Fruit fly (Drosophila melanogaster): Measurements from ENCODE around the gene Elo68beta.

Elo68beta gene

DNA sequence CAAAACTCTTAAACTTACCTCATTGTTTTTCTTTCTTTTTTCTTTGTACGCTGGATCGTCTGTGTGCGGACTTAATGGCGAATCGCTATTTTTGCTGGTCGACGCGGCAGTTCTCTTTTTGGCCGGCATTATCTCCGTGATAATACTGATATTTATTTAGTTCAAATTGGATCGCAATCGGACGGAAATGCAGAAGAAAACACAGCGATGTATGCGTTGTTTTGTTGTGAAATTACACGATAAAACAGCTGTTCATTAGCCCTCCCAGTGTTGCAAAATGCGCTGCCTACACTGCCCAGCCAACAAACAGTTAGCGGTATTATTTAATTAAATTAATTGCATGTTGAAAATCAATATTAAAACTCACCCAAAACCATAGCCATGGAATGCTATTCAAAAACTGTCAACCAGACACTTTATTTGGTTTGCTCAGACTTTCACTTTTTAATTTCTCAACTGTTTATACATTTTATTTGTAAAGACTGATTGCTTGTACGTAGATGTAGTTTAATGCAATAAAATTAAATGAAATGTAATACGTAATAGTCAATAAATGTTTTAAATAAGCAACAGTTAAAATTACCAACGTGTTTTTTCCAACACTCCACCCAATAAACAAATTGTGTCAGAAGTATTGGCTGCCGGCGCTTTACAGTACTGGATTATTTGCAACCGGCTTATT is 3.4 kb downstream of the Elo68beta start, which contains the start of the genes Irbp18 and APP-BP1 (continued):
- TF ChIP-seq CG3407 (GFP tag; optimal IDR thresholded peaks at IDR 0.05) (peak; percentile 84), hkb (optimal IDR thresholded peaks at IDR 0.05) (peak; percentile 50), hkb (GFP tag; IDR thresholded peaks at IDR 0.05) (peak; percentile 88), pita (GFP tag; optimal IDR thresholded peaks at IDR 0.05) (no peak), CG12236 (GFP tag; optimal IDR thresholded peaks at IDR 0.05) (peak; percentile 90), CG6791 (GFP tag; IDR thresholded peaks at IDR 0.05; ENCODE audit: partially characterized antibody) (no peak; the same call in 2 of the 3 replicates), Camta (GFP tag; optimal IDR thresholded peaks at IDR 0.05) (peak; percentile 94), ranshi (GFP tag; IDR thresholded peaks at IDR 0.05) (peak; percentile 87), CG5245 (GFP tag; optimal IDR thresholded peaks at IDR 0.05) (peak; percentile 87), Antp (GFP tag; optimal IDR thresholded peaks at IDR 0.05) (peak; percentile 86), Aef1 (GFP tag; IDR thresholded peaks at IDR 0.05) (peak; percentile 83), ci (GFP tag; IDR thresholded peaks at IDR 0.05) (peak; percentile 84), CG6854 (GFP tag; optimal IDR thresholded peaks at IDR 0.05) (peak; percentile 87), CG8944 (GFP tag; optimal IDR thresholded peaks at IDR 0.05) (peak; percentile 89), Poxn (GFP tag; IDR thresholded peaks at IDR 0.05) (peak; percentile 50), CG15269 (tag; optimal IDR thresholded peaks at IDR 0.05) (peak; percentile 93), CG15514 (GFP tag; optimal IDR thresholded peaks at IDR 0.05) (peak; percentile 90), fd96Cb (tag; optimal IDR thresholded peaks at IDR 0.05) (peak; percentile 89), Sin3A (optimal IDR thresholded peaks at IDR 0.05) (peak; percentile 87), aop (GFP tag; IDR thresholded peaks at IDR 0.05) (peak; percentile 53; the same call in 1 of the 2 replicates), caup (GFP tag; optimal IDR thresholded peaks at IDR 0.05; ENCODE audit: severe bottlenecking) (peak; percentile 95), Optix (GFP tag; IDR thresholded peaks at IDR 0.05) (peak; percentile 85), CG8765 (GFP tag; IDR thresholded peaks at IDR 0.05) (peak; percentile 67), Ssrp (tag; optimal IDR thresholded peaks at IDR 0.05) (peak; percentile 90), odd (GFP tag; optimal IDR thresholded peaks at IDR 0.05) (peak; percentile 85), CG6683 (GFP tag; optimal IDR thresholded peaks at IDR 0.05) (peak; percentile 88), CG1024 (GFP tag; IDR thresholded peaks at IDR 0.05) (peak; percentile 63), NfI (GFP tag; optimal IDR thresholded peaks at IDR 0.05) (peak; percentile 95), Side (GFP tag; optimal IDR thresholded peaks at IDR 0.05) (peak; percentile 92), CG15696 (tag; optimal IDR thresholded peaks at IDR 0.05) (peak; percentile 73), CG3281 (GFP tag; optimal IDR thresholded peaks at IDR 0.05) (peak; percentile 95), Bteb2 (GFP tag; optimal IDR thresholded peaks at IDR 0.05) (peak; percentile 94), YL-1 (GFP tag; optimal IDR thresholded peaks at IDR 0.05) (peak; percentile 88), CG7987 (GFP tag; optimal IDR thresholded peaks at IDR 0.05) (peak; percentile 85), CG7745 (tag; optimal IDR thresholded peaks at IDR 0.05) (no peak), fu2 (GFP tag; optimal IDR thresholded peaks at IDR 0.05) (peak; percentile 92), br (optimal IDR thresholded peaks at IDR 0.05) (no peak), row (GFP tag; IDR thresholded peaks at IDR 0.05) (peak; percentile 88), HmgZ (tag; optimal IDR thresholded peaks at IDR 0.05) (peak; percentile 96), p53 (GFP tag; optimal IDR thresholded peaks at IDR 0.05) (peak; percentile 87), E2f2 (GFP tag; IDR thresholded peaks at IDR 0.05) (peak; percentile 63), Hmx (GFP tag; optimal IDR thresholded peaks at IDR 0.05) (peak; percentile 93), bbx (GFP tag; IDR thresholded peaks at IDR 0.05; ENCODE audit: partially characterized antibody) (peak; percentile 16; the same call in 1 of the 2 replicates), CG32772 (GFP tag; IDR thresholded peaks at IDR 0.05) (peak; percentile 86), CG16779 (GFP tag; IDR thresholded peaks at IDR 0.05) (0 out of 2 replicates have a peak, but pooled peaks have one; percentile 41), kay (GFP tag; optimal IDR thresholded peaks at IDR 0.05) (peak; percentile 93), jing (GFP tag; optimal IDR thresholded peaks at IDR 0.05) (peak; percentile 92), CG31441 (GFP tag; IDR thresholded peaks at IDR 0.05) (peak; percentile 95), H2.0 (GFP tag; IDR thresholded peaks at IDR 0.05) (peak; percentile 76), Jarid2 (GFP tag; optimal IDR thresholded peaks at IDR 0.05) (peak; percentile 76)
